Fruit fly (Drosophila melanogaster): Measurements from ENCODE around the gene CG31715.
A peak's percentile ranks its signal among the peaks of the same experiment; 100 is the strongest.

CG31715 gene

dm6 chr2L:10298306-10298705 lies 43.1 kb upstream of the CG31715 start (continued):
- TF ChIP-seq CG34422 (GFP tag; IDR thresholded peaks at IDR 0.05) (no peak), CG30403 (GFP tag; optimal IDR thresholded peaks at IDR 0.05) (no peak), CG17359 (tag; optimal IDR thresholded peaks at IDR 0.05) (no peak), CoRest (tag; optimal IDR thresholded peaks at IDR 0.05) (peak; percentile 51), CG34224 (GFP tag; IDR thresholded peaks at IDR 0.05; ENCODE audit: partially characterized antibody) (peak; percentile 57; the same call in 1 of the 3 replicates), pros (GFP tag; optimal IDR thresholded peaks at IDR 0.05) (no peak), CG17612 (GFP tag; IDR thresholded peaks at IDR 0.05) (no peak), CG4617 (GFP tag; optimal IDR thresholded peaks at IDR 0.05; ENCODE audit: borderline replicate concordance) (peak; percentile 62), CG8388 (GFP tag; optimal IDR thresholded peaks at IDR 0.05) (no peak), gfzf (GFP tag; optimal IDR thresholded peaks at IDR 0.05) (peak; percentile 13), CG1792 (GFP tag; optimal IDR thresholded peaks at IDR 0.05) (no peak), Dip3 (GFP tag; optimal IDR thresholded peaks at IDR 0.05) (no peak), CG2116 (GFP tag; optimal IDR thresholded peaks at IDR 0.05) (no peak), luna (GFP tag; optimal IDR thresholded peaks at IDR 0.05) (peak; percentile 28), Oaz (GFP tag; IDR thresholded peaks at IDR 0.05) (no peak), corto (GFP tag; optimal IDR thresholded peaks at IDR 0.05) (no peak), sim (GFP tag; IDR thresholded peaks at IDR 0.05) (no peak), Sry-β (GFP tag; optimal IDR thresholded peaks at IDR 0.05) (no peak), CG2712 (tag; optimal IDR thresholded peaks at IDR 0.05) (peak; percentile 26), run (tag; optimal IDR thresholded peaks at IDR 0.05) (no peak), CG11695 (GFP tag; IDR thresholded peaks at IDR 0.05) (no peak), hth (optimal IDR thresholded peaks at IDR 0.05) (no peak), trh (GFP tag; optimal IDR thresholded peaks at IDR 0.05) (no peak), Aef1 (GFP tag; IDR thresholded peaks at IDR 0.05) (no peak), CG4328 (GFP tag; optimal IDR thresholded peaks at IDR 0.05) (no peak), zfh1 (GFP tag; IDR thresholded peaks at IDR 0.05) (no peak), nau (GFP tag; optimal IDR thresholded peaks at IDR 0.05) (no peak), CG15514 (GFP tag; optimal IDR thresholded peaks at IDR 0.05) (peak; percentile 83), Optix (GFP tag; IDR thresholded peaks at IDR 0.05) (no peak), prd (optimal IDR thresholded peaks at IDR 0.05) (no peak), prd (GFP tag; IDR thresholded peaks at IDR 0.05) (no peak; the same call in 2 of the 3 replicates), CG10147 (GFP tag; optimal IDR thresholded peaks at IDR 0.05) (no peak), grau (tag; optimal IDR thresholded peaks at IDR 0.05) (peak; percentile 24), Lim3 (GFP tag; IDR thresholded peaks at IDR 0.05) (no peak), GATAe (GFP tag; conservative IDR thresholded peaks at IDR 0.05) (no peak), fd96Cb (tag; optimal IDR thresholded peaks at IDR 0.05) (no peak), CG2120 (GFP tag; optimal IDR thresholded peaks at IDR 0.05) (no peak), Spps (tag; optimal IDR thresholded peaks at IDR 0.05) (no peak), Ets97D (GFP tag; optimal IDR thresholded peaks at IDR 0.05) (peak; percentile 49), CG18764 (GFP tag; optimal IDR thresholded peaks at IDR 0.05) (no peak), twi (tag; optimal IDR thresholded peaks at IDR 0.05) (peak; percentile 8), Pdp1 (GFP tag; optimal IDR thresholded peaks at IDR 0.05) (peak in 1 of 2 experiments; percentile 78), CG12299 (tag; optimal IDR thresholded peaks at IDR 0.05) (no peak), CG9437 (GFP tag; optimal IDR thresholded peaks at IDR 0.05) (peak; percentile 54), sens (GFP tag) (no peak), fd64A (GFP tag; optimal IDR thresholded peaks at IDR 0.05) (no peak), gsb (GFP tag; IDR thresholded peaks at IDR 0.05) (no peak), CG18011 (GFP tag; optimal IDR thresholded peaks at IDR 0.05) (peak; percentile 97), CG3847 (GFP tag; IDR thresholded peaks at IDR 0.05) (no peak), ac (GFP tag; optimal IDR thresholded peaks at IDR 0.05) (no peak), CG34376 (GFP tag; optimal IDR thresholded peaks at IDR 0.05) (no peak), CG7271 (tag; optimal IDR thresholded peaks at IDR 0.05) (no peak)
